Worm (Caenorhabditis elegans) whole organism, young adult: ENCODE data around the gene kbp-3.

ENCODE experiments used
- B0261.1 ChIP-seq: sonication (generic microtip); optimal IDR thresholded peaks from 2 replicates; lab custom pipeline; 2016; ENCODE audit warnings: mild to moderate bottlenecking, missing genetic modification characterization, moderate library complexity, missing compliant biosample characterization
- C06A6.2 ChIP-seq: fragments of 200-800 bp; sonication (Bioruptor generic); conservative IDR thresholded peaks from 2 replicates; pipeline ENCODE4 v1.3.6; 2022; ENCODE audit warnings: missing genetic modification characterization, missing compliant biosample characterization
- C17E4.6 ChIP-seq: fragments of 200-800 bp; sonication (Bioruptor generic); IDR thresholded peaks from 2 replicates; pipeline ENCODE4 v1.3.6; 2022; ENCODE audit warnings: missing genetic modification reagents, missing genetic modification characterization, missing compliant biosample characterization
- D2030.7 ChIP-seq: fragments of 200-800 bp; sonication (Bioruptor generic); IDR thresholded peaks from 2 replicates; pipeline ENCODE4 v1.3.6; 2022; ENCODE audit warnings: missing genetic modification reagents, missing genetic modification characterization, missing compliant biosample characterization
- F33H1.4 ChIP-seq: fragments of 200-800 bp; sonication (Bioruptor generic); IDR thresholded peaks from 2 replicates; pipeline ENCODE4 v1.3.6; 2022; ENCODE audit warnings: missing genetic modification reagents, missing genetic modification characterization, missing compliant biosample characterization
- K12H6.12 ChIP-seq: fragments of 200-800 bp; sonication (Bioruptor generic); optimal IDR thresholded peaks from 2 replicates; lab custom pipeline; 2018; ENCODE audit warnings: mild to moderate bottlenecking, missing genetic modification characterization, missing compliant biosample characterization
- ZK185.1 ChIP-seq: sonication (generic microtip); optimal IDR thresholded peaks from 2 replicates; lab custom pipeline; 2016; ENCODE audit warnings: mild to moderate bottlenecking, missing genetic modification characterization, missing compliant biosample characterization; ENCODE audit not compliant: poor library complexity, severe bottlenecking
- athp-1 ChIP-seq: sonication (generic microtip); optimal IDR thresholded peaks from 2 replicates; lab custom pipeline; 2017; ENCODE audit warnings: mild to moderate bottlenecking, missing genetic modification characterization, missing compliant biosample characterization
- attf-5 ChIP-seq: fragments of 200-800 bp; sonication (Bioruptor generic); optimal IDR thresholded peaks from 2 replicates; lab custom pipeline; 2018; ENCODE audit warnings: mild to moderate bottlenecking, missing genetic modification characterization, missing compliant biosample characterization
- bed-1 ChIP-seq: fragments of 200-800 bp; sonication (Bioruptor generic); IDR thresholded peaks from 2 replicates; pipeline ENCODE4 v1.3.6; 2022; ENCODE audit warnings: missing genetic modification reagents, missing genetic modification characterization, missing compliant biosample characterization
- cebp-1 ChIP-seq, 2 experiments: fragments of 200-800 bp in 1 of 2; sonication (Bioruptor generic) in 1 of 2; sonication (generic microtip) in 1 of 2; IDR thresholded peaks in 1 of 2; optimal IDR thresholded peaks in 1 of 2; 2 replicates each; pipeline versions ENCODE4 v1.3.6 to Lab custom; 2017 to 2022; ENCODE audit warnings: missing compliant biosample characterization in 2 of 2, missing genetic modification characterization in 2 of 2, mild to moderate bottlenecking in 1 of 2, missing genetic modification reagents in 1 of 2, moderate library complexity in 1 of 2
- cebp-2 ChIP-seq: fragments of 200-800 bp; sonication (Bioruptor generic); IDR thresholded peaks from 2 replicates; pipeline ENCODE4 v1.3.6; 2022; ENCODE audit warnings: missing genetic modification characterization, missing compliant biosample characterization
- ceh-27 ChIP-seq: fragments of 200-800 bp; sonication (Bioruptor generic); optimal IDR thresholded peaks from 2 replicates; lab custom pipeline; 2018; ENCODE audit warnings: mild to moderate bottlenecking, missing genetic modification characterization, moderate library complexity, missing compliant biosample characterization
- dox-1 ChIP-seq: fragments of 200-800 bp; sonication (Bioruptor generic); IDR thresholded peaks from 2 replicates; pipeline ENCODE4 v1.3.6; 2022; ENCODE audit warnings: missing genetic modification reagents, missing genetic modification characterization, missing compliant biosample characterization
- dpl-1 ChIP-seq: fragments of 150-350 bp; optimal IDR thresholded peaks from 2 replicates; lab custom pipeline; 2014; ENCODE audit warnings: missing biosample characterization, missing genetic modification reagents, missing genetic modification characterization
- efl-1 ChIP-seq: fragments of 150-350 bp; optimal IDR thresholded peaks from 2 replicates; lab custom pipeline; 2014; ENCODE audit warnings: missing biosample characterization, missing genetic modification reagents, missing genetic modification characterization
- hmg-1.2 ChIP-seq: fragments of 200-800 bp; sonication (Bioruptor generic); IDR thresholded peaks from 2 replicates; pipeline ENCODE4 v1.3.6; 2022; ENCODE audit warnings: missing genetic modification reagents, missing genetic modification characterization, missing compliant biosample characterization
- hmg-20 ChIP-seq: fragments of 200-800 bp; sonication (Bioruptor generic); IDR thresholded peaks from 2 replicates; pipeline ENCODE4 v1.3.6; 2022; ENCODE audit warnings: missing genetic modification reagents, missing genetic modification characterization, missing compliant biosample characterization
- lin-35 ChIP-seq, 3 experiments: fragments of 150-350 bp in 2 of 3; sonication (generic microtip) in 1 of 3; optimal IDR thresholded peaks; 2 replicates each; lab custom pipeline; 2014 to 2018; ENCODE audit warnings: missing biosample characterization in 3 of 3, missing genetic modification characterization in 3 of 3, missing genetic modification reagents in 3 of 3
- lin-40 ChIP-seq: sonication (generic microtip); optimal IDR thresholded peaks from 2 replicates; lab custom pipeline; 2016; ENCODE audit warnings: missing genetic modification characterization, mild to moderate bottlenecking, missing compliant biosample characterization, missing genotype, missing genetic modification reagents
- lin-54 ChIP-seq: fragments of 200-800 bp; sonication (Bioruptor generic); optimal IDR thresholded peaks from 2 replicates; lab custom pipeline; 2018; ENCODE audit warnings: mild to moderate bottlenecking, missing genetic modification characterization, missing compliant biosample characterization
- lir-1 ChIP-seq: fragments of 200-800 bp; sonication (Bioruptor generic); conservative IDR thresholded peaks from 2 replicates; pipeline ENCODE4 v1.3.6; 2022; ENCODE audit warnings: missing genetic modification reagents, missing genetic modification characterization, missing compliant biosample characterization
- lsl-1 ChIP-seq: fragments of 200-800 bp; sonication (Bioruptor generic); optimal IDR thresholded peaks from 2 replicates; lab custom pipeline; 2018; ENCODE audit warnings: mild to moderate bottlenecking, missing genetic modification characterization, moderate library complexity, missing compliant biosample characterization
- madf-6 ChIP-seq: fragments of 200-800 bp; sonication (Bioruptor generic); IDR thresholded peaks from 2 replicates; pipeline ENCODE4 v1.3.6; 2022; ENCODE audit warnings: missing genetic modification reagents, missing genetic modification characterization, missing compliant biosample characterization
- mcd-1 ChIP-seq: fragments of 200-800 bp; sonication (Bioruptor generic); IDR thresholded peaks from 2 replicates; pipeline ENCODE4 v1.3.6; 2022; ENCODE audit warnings: missing genetic modification reagents, missing genetic modification characterization, missing compliant biosample characterization
- mes-4 ChIP-seq: sonication (generic microtip); optimal IDR thresholded peaks from 2 replicates; lab custom pipeline; 2016; ENCODE audit warnings: missing genotype, missing genetic modification characterization, missing compliant biosample characterization
- mxl-1 ChIP-seq: sonication (generic microtip); optimal IDR thresholded peaks from 2 replicates; lab custom pipeline; 2016; ENCODE audit warnings: missing genetic modification characterization, missing compliant biosample characterization
- nfyb-1 ChIP-seq: fragments of 200-800 bp; sonication (Bioruptor generic); IDR thresholded peaks from 2 replicates; pipeline ENCODE4 v1.3.6; 2022; ENCODE audit warnings: missing genetic modification reagents, missing genetic modification characterization, missing compliant biosample characterization
- nhr-179 ChIP-seq: sonication (generic microtip); optimal IDR thresholded peaks from 2 replicates; lab custom pipeline; 2016; ENCODE audit warnings: mild to moderate bottlenecking, missing genetic modification characterization, missing compliant biosample characterization
- nhr-80 ChIP-seq: sonication (generic microtip); optimal IDR thresholded peaks from 2 replicates; lab custom pipeline; 2016; ENCODE audit warnings: missing genetic modification characterization, missing compliant biosample characterization
- nhr-90 ChIP-seq: sonication (generic microtip); optimal IDR thresholded peaks from 2 replicates; lab custom pipeline; 2016; ENCODE audit warnings: missing genotype, mild to moderate bottlenecking, missing genetic modification characterization, missing compliant biosample characterization
- snpc-1.1 ChIP-seq: sonication (generic microtip); optimal IDR thresholded peaks from 2 replicates; lab custom pipeline; 2017; ENCODE audit warnings: missing genetic modification characterization, mild to moderate bottlenecking, missing compliant biosample characterization, antibody characterized with exemption, moderate library complexity, missing genotype, missing genetic modification reagents; ENCODE audit not compliant: insufficient read depth
- snpc-1.3 ChIP-seq: sonication (generic microtip); optimal IDR thresholded peaks from 2 replicates; lab custom pipeline; 2017; ENCODE audit warnings: missing genetic modification characterization, mild to moderate bottlenecking, missing compliant biosample characterization, antibody characterized with exemption, moderate library complexity, missing genotype, missing genetic modification reagents; ENCODE audit not compliant: insufficient read depth
- snpc-4 ChIP-seq, 5 experiments: fragments of 150-350 bp in 1 of 5; sonication (generic microtip) in 4 of 5; optimal IDR thresholded peaks; 2 replicates each; lab custom pipeline; 2014 to 2018; ENCODE audit warnings: missing genetic modification characterization in 5 of 5, missing biosample characterization in 3 of 5, antibody characterized with exemption in 2 of 5, mild to moderate bottlenecking in 2 of 5, missing compliant biosample characterization in 2 of 5, missing genotype in 2 of 5, moderate library complexity in 2 of 5, missing genetic modification reagents in 1 of 5
- tbp1 ChIP-seq: fragments of 200-800 bp; sonication (Bioruptor generic); optimal IDR thresholded peaks from 2 replicates; lab custom pipeline; 2018; ENCODE audit warnings: mild to moderate bottlenecking, missing genetic modification characterization, missing compliant biosample characterization
- tbx-9 ChIP-seq: sonication (generic microtip); optimal IDR thresholded peaks from 2 replicates; lab custom pipeline; 2016; ENCODE audit warnings: borderline replicate concordance, missing genetic modification characterization, inconsistent platforms, missing compliant biosample characterization
- unc-130 ChIP-seq: sonication (generic microtip); optimal IDR thresholded peaks from 2 replicates; lab custom pipeline; 2016; ENCODE audit warnings: missing genetic modification reagents, missing genetic modification characterization, missing compliant biosample characterization
- zfh-2 ChIP-seq: fragments of 200-800 bp; sonication (Bioruptor generic); conservative IDR thresholded peaks from 2 replicates; pipeline ENCODE4 v1.3.6; 2022; ENCODE audit warnings: missing genetic modification reagents, missing genetic modification characterization, missing compliant biosample characterization
- ztf-18 ChIP-seq: sonication (generic microtip); optimal IDR thresholded peaks from 2 replicates; lab custom pipeline; 2016; ENCODE audit warnings: missing genotype, mild to moderate bottlenecking, missing genetic modification characterization, missing compliant biosample characterization
- ztf-28 ChIP-seq: fragments of 200-800 bp; sonication (Bioruptor generic); IDR thresholded peaks from 2 replicates; pipeline ENCODE4 v1.3.6; 2022; ENCODE audit warnings: missing genetic modification reagents, missing genetic modification characterization, missing compliant biosample characterization

Gene kbp-3

ce11 chrII:14361719-14362118, 28.2 kb downstream of the kbp-3 start, which contains the start of gene tebp-1:
Gene tebp-1, plus strand, starts transcription at chrII:14362019.
- TF ChIP-seq tbx-9 (no peak), cebp-2 (GFP tag; lab: Robert Waterston, UW) (no peak), lir-1 (GFP tag; lab: Robert Waterston, UW) (no peak), unc-130 (GFP tag; lab: Kevin White, UChicago) (no peak), hmg-1.2 (GFP tag; lab: Robert Waterston, UW) (no peak), ZK185.1 (tag; lab: Kevin White, UChicago) (no peak), mes-4 (no peak), athp-1 (tag; lab: Kevin White, UChicago) (no peak), C17E4.6 (GFP tag; lab: Robert Waterston, UW) (no peak)

DNA sequence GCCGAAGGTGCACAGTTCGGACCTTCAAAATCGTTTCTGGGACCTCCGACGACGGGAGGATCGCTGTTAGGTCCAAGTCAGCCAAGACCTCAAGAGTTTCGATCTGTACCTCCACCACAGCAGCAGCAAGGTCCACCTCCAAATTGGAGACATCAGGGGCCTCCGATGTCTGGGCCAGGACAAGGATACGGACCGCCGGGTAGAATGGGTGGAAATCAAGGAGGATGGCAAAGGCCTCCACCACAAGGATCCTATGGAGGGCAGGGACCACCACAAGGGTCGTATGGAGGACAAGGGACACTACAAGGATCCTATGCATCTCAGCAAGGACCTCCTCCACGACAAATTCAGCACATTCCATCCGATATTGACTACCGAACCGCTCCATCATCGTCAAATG, 29.2 kb downstream of the kbp-3 start:
- TF ChIP-seq mxl-1 (tag; lab: Kevin White, UChicago) (no peak), bed-1 (GFP tag; lab: Robert Waterston, UW) (0 out of 2 replicates have a peak, but pooled peaks have one; percentile 4), zfh-2 (GFP tag; lab: Robert Waterston, UW) (peak; percentile 52; the same call in 1 of the 2 replicates)

- TF ChIP-seq snpc-1.3 (tag; lab: Kevin White, UChicago) (no peak), snpc-1.1 (tag; lab: Kevin White, UChicago) (peak; percentile 8), mes-4 (no peak), tbp1 (no peak)
- TF ChIP-seq, all 124 proteins: peak for 1
These were observed 30.9 kb downstream of the kbp-3 start for ce11 chrII:14359007-14359406.

- TF ChIP-seq snpc-4 (GFP tag; optimal IDR thresholded peaks at IDR 0.05; lab: Kevin White, UChicago) (no peak), snpc-4 (tag; optimal IDR thresholded peaks at IDR 0.05; lab: Kevin White, UChicago) (peak in 2 of 4 experiments; percentile 39 to 51), lsl-1 (peak; percentile 35), efl-1 (GFP tag; lab: Kevin White, UChicago) (peak; percentile 68), F33H1.4 (GFP tag; lab: Robert Waterston, UW) (peak; percentile 29; the same call in 1 of the 2 replicates), ZK185.1 (tag; lab: Kevin White, UChicago) (peak; percentile 20), hmg-20 (no peak), dpl-1 (GFP tag; lab: Kevin White, UChicago) (peak; percentile 34), snpc-1.1 (tag; lab: Kevin White, UChicago) (no peak), lin-54 (GFP tag; lab: Kevin White, UChicago) (peak; percentile 78), lin-35 (GFP tag; optimal IDR thresholded peaks at IDR 0.05; lab: Kevin White, UChicago) (peak in 2 of 3 experiments; percentile 18 to 90), nhr-179 (tag; lab: Kevin White, UChicago) (no peak), zfh-2 (GFP tag; lab: Robert Waterston, UW) (no peak), dox-1 (GFP tag; lab: Robert Waterston, UW) (peak; percentile 35; the same call in 1 of the 2 replicates), madf-6 (GFP tag; lab: Robert Waterston, UW) (peak; percentile 50), nhr-80 (tag; lab: Kevin White, UChicago) (peak; percentile 5), cebp-2 (GFP tag; lab: Robert Waterston, UW) (no peak), K12H6.12 (tag; lab: Kevin White, UChicago) (peak; percentile 29), ceh-27 (peak; percentile 65), C06A6.2 (GFP tag; lab: Robert Waterston, UW) (no peak), attf-5 (GFP tag; lab: Kevin White, UChicago) (peak; percentile 94), cebp-1 (GFP tag; IDR thresholded peaks at IDR 0.05; lab: Robert Waterston, UW) (no peak), cebp-1 (tag; optimal IDR thresholded peaks at IDR 0.05; lab: Kevin White, UChicago) (peak; percentile 68), snpc-1.3 (tag; lab: Kevin White, UChicago) (peak; percentile 32), B0261.1 (no peak), nhr-90 (no peak), nfyb-1 (no peak), ztf-18 (tag; lab: Kevin White, UChicago) (peak; percentile 43), mcd-1 (peak; percentile 67), lin-40 (tag; lab: Kevin White, UChicago) (peak; percentile 54), ztf-28 (no peak), D2030.7 (peak; percentile 47; the same call in 1 of the 2 replicates)
These were observed 31.9 kb downstream of the kbp-3 start, which contains the start of the genes agl-1 and pfs-2 for ce11 chrII:14357936-14358416. Gene agl-1, minus strand, starts transcription at chrII:14358113. Gene pfs-2, plus strand, starts transcription at chrII:14358366.
